Fruit fly (Drosophila melanogaster): ENCODE data around the gene Gug.

Gug gene

DNA sequence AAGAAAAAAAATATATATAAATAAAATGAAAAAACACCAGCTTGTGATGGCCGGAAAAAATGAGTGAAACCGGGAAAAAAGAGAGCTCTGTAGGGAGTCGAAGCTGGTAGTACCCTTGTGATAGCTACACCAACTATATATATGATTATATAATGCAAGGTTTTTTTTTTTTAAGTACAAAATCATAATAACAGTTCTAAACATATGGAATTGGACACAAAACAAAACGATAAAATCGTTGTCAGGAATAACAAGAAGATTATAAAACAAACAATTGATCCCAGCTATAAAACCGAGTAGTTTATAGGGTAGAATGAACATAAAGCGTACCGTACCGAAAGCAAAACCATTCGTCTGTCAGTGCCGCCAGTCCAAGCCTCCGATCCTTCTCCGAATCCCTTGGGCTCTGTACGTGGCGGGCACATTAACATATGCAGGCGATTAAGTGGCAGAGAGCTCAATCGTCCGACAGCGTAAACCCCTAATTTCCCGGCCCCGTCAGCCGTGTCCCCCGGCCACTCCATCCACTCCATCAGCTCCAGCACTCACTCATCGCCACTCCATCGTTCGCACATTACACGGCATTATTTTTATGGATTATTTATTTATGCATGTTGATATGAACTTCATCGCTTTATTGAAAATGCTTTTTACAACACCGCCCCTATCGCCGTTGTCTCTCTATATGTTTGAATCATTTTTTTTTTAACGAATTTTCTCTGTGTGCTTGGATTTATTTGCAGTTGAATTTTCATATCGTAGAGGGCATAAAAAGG, 11.7 kb downstream of the Gug start (continued):
- TF ChIP-seq acj6 (GFP tag; optimal IDR thresholded peaks at IDR 0.05) (no peak), CG16779 (tag; optimal IDR thresholded peaks at IDR 0.05) (no peak), CG9139 (GFP tag; optimal IDR thresholded peaks at IDR 0.05) (no peak), Eip75B (GFP tag; optimal IDR thresholded peaks at IDR 0.05) (peak; percentile 7), esn (GFP tag; optimal IDR thresholded peaks at IDR 0.05) (peak; percentile 51), CG32006 (GFP tag; optimal IDR thresholded peaks at IDR 0.05) (no peak), Hr38 (GFP tag; optimal IDR thresholded peaks at IDR 0.05) (no peak), achi (GFP tag; optimal IDR thresholded peaks at IDR 0.05) (no peak), fd85E (GFP tag; optimal IDR thresholded peaks at IDR 0.05) (no peak), Ets96B (tag; optimal IDR thresholded peaks at IDR 0.05) (peak; percentile 6), CG8119 (GFP tag; IDR thresholded peaks at IDR 0.05) (peak; percentile 27; the same call in 1 of the 3 replicates), CG3919 (GFP tag; optimal IDR thresholded peaks at IDR 0.05) (no peak), CG10669 (GFP tag; optimal IDR thresholded peaks at IDR 0.05) (no peak), CG8319 (GFP tag; optimal IDR thresholded peaks at IDR 0.05) (peak; percentile 35), Gug (GFP tag; IDR thresholded peaks at IDR 0.05) (0 out of 2 replicates have a peak, but pooled peaks have one; percentile 9), Eip93F (GFP tag; optimal IDR thresholded peaks at IDR 0.05) (no peak), Blimp-1 (GFP tag; optimal IDR thresholded peaks at IDR 0.05) (no peak), fkh (GFP tag; optimal IDR thresholded peaks at IDR 0.05) (no peak), CG34406 (GFP tag; optimal IDR thresholded peaks at IDR 0.05) (peak; percentile 47), spab (GFP tag; optimal IDR thresholded peaks at IDR 0.05) (peak; percentile 26), Hr39 (GFP tag; optimal IDR thresholded peaks at IDR 0.05) (no peak), CG6163 (GFP tag; IDR thresholded peaks at IDR 0.05) (0 out of 3 replicates have a peak, but pooled peaks have one; percentile 47)

DNA sequence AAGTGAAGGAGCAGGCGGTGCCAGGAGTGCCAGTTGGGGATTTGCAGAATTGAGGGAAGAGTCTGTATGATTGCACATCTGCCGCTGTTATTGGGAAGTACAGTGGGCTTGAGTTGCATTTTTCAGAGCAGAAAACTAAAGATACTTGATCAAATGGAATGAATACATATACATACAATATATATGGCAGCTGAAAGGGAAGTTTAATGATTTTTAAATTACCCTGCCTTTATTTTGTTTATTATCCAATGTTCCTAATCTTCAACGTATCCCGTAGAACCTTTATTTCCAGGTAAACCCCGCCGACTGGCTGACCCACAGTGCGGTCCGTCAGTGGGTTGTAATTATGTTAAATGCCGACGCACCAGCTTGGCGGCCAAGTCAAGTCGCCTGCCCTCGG, 31.2 kb downstream of the Gug start:
- TF ChIP-seq Gug (GFP tag; IDR thresholded peaks at IDR 0.05): no peak
- TF ChIP-seq svp (GFP tag): peak; percentile 69
- TF ChIP-seq Sox102F (GFP tag; optimal IDR thresholded peaks at IDR 0.05): peak; percentile 28
- no peak for TF ChIP-seq dac (GFP tag; optimal IDR thresholded peaks at IDR 0.05)
- no peak for TF ChIP-seq Eip93F (GFP tag; optimal IDR thresholded peaks at IDR 0.05)

DNA sequence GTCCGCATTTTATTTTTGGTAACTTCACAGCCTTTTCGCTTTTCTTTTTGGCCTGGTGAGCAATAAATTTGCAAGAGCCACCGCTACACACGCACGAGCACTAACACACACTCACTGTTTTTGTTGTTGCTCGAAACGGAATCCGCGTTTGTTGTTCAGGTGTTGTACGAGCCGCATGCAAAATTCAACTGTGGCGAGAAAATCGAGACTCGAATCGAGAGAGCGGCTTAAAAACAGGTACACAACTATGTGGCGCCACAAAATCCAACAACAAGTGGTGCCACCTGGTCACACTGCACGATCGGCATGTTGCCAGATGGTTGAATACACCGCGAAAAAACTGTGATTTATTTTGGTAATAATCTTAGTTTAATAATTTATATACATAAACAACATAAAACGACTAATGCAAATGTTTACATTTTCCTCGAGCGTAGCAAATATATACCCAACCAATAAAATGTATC, 57.3 kb downstream of the Gug start, which contains the start of gene CG43163:
Gene CG43163, minus strand, starts transcription at position 172 of the 467 bp plus-strand sequence.
- TF ChIP-seq CG7368 (GFP tag; optimal IDR thresholded peaks at IDR 0.05) (peak; percentile 14), cyc (GFP tag; optimal IDR thresholded peaks at IDR 0.05) (peak; percentile 57), CG9139 (GFP tag; optimal IDR thresholded peaks at IDR 0.05) (peak; percentile 19), acj6 (GFP tag; optimal IDR thresholded peaks at IDR 0.05) (no peak), achi (GFP tag; optimal IDR thresholded peaks at IDR 0.05) (peak; percentile 67), Eip93F (GFP tag; optimal IDR thresholded peaks at IDR 0.05) (no peak), CG15336 (GFP tag; IDR thresholded peaks at IDR 0.05) (peak; percentile 79), fkh (GFP tag; optimal IDR thresholded peaks at IDR 0.05) (peak; percentile 55), Hr38 (GFP tag; optimal IDR thresholded peaks at IDR 0.05) (no peak), CG1621 (tag; optimal IDR thresholded peaks at IDR 0.05) (peak; percentile 36), CG8632 (GFP tag; optimal IDR thresholded peaks at IDR 0.05) (peak; percentile 47), Lpt (GFP tag; optimal IDR thresholded peaks at IDR 0.05) (peak; percentile 55), CG6808 (GFP tag; optimal IDR thresholded peaks at IDR 0.05) (no peak), CG6792 (GFP tag; optimal IDR thresholded peaks at IDR 0.05) (peak; percentile 56), CG11294 (GFP tag; IDR thresholded peaks at IDR 0.05) (no peak; the same call in 1 of the 2 replicates), CG32006 (GFP tag; optimal IDR thresholded peaks at IDR 0.05) (no peak), svp (GFP tag) (no peak), vri (GFP tag; optimal IDR thresholded peaks at IDR 0.05) (no peak), Eip78C (GFP tag) (peak; percentile 92), CG16779 (tag; optimal IDR thresholded peaks at IDR 0.05) (no peak), Sox14 (GFP tag; optimal IDR thresholded peaks at IDR 0.05) (peak; percentile 76), Smox (GFP tag; optimal IDR thresholded peaks at IDR 0.05) (no peak), Sox15 (GFP tag; optimal IDR thresholded peaks at IDR 0.05) (peak; percentile 19), net (GFP tag; optimal IDR thresholded peaks at IDR 0.05) (no peak), OdsH (GFP tag; optimal IDR thresholded peaks at IDR 0.05) (no peak), lz (GFP tag; optimal IDR thresholded peaks at IDR 0.05) (peak; percentile 70), Met (GFP tag; optimal IDR thresholded peaks at IDR 0.05) (no peak), salr (GFP tag; optimal IDR thresholded peaks at IDR 0.05) (peak; percentile 16 to 42), dsx (GFP tag; optimal IDR thresholded peaks at IDR 0.05; ENCODE audit: poor library complexity, severe bottlenecking) (peak; percentile 82), CG8319 (GFP tag; optimal IDR thresholded peaks at IDR 0.05) (peak; percentile 14), CG6854 (GFP tag; optimal IDR thresholded peaks at IDR 0.05) (peak; percentile 6)
